Worm (Caenorhabditis elegans): ENCODE results near the gene C34F6.9.

The C34F6.9 gene

DNA sequence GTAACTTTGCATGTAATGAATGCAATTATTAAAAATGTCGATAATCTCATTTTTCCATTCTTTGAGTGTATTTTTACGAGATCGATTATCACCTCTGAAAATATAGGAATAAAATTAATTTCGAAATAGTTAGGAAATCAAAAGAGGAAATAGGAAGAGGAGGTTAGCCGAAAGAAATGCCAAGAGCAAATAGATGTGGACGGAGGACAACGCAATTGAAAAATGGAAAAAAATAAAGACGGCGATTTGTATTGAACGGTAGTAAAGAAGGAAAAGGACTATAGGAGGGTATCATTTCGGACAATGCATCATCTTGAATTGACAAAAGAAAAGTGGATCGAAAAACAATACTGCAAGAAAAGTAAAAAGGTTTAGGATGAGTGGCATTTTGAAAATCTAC is 32.9 kb downstream of the C34F6.9 start, which contains the start of gene F13D2.1:
F13D2.1 (minus strand) TSS at position 101 of the 400 bp plus-strand sequence.
- no peak for TF ChIP-seq ama-1 (optimal IDR thresholded peaks at IDR 0.05)
- TF ChIP-seq ceh-9 (tag; optimal IDR thresholded peaks at IDR 0.05): no peak
- TF ChIP-seq mml-1 (tag; optimal IDR thresholded peaks at IDR 0.05): no peak
- TF ChIP-seq ZK546.5 (tag; optimal IDR thresholded peaks at IDR 0.05): no peak
- TF ChIP-seq nhr-11 (tag; optimal IDR thresholded peaks at IDR 0.05): no peak
- TF ChIP-seq unc-39 (tag; optimal IDR thresholded peaks at IDR 0.05): no peak
- no peak for TF ChIP-seq eor-1 (tag; optimal IDR thresholded peaks at IDR 0.05)
- TF ChIP-seq snpc-4 (tag; optimal IDR thresholded peaks at IDR 0.05): no peak
- no peak for TF ChIP-seq tbx-2 (tag; optimal IDR thresholded peaks at IDR 0.05)
- TF ChIP-seq nhr-43 (tag; optimal IDR thresholded peaks at IDR 0.05; ENCODE audit: poor library complexity, severe bottlenecking): no peak
- no peak for TF ChIP-seq fkh-10 (GFP tag; optimal IDR thresholded peaks at IDR 0.05)
- no peak for TF ChIP-seq nhr-23 (tag; optimal IDR thresholded peaks at IDR 0.05)
- no peak for TF ChIP-seq lin-39 (tag; optimal IDR thresholded peaks at IDR 0.05)
- no peak for TF ChIP-seq daf-12 (tag; optimal IDR thresholded peaks at IDR 0.05)
- TF ChIP-seq nfya-1 (tag; optimal IDR thresholded peaks at IDR 0.05; ENCODE audit: insufficient read depth): no peak
- no peak for TF ChIP-seq pha-4 (tag; optimal IDR thresholded peaks at IDR 0.05)
- TF ChIP-seq elt-3 (tag; optimal IDR thresholded peaks at IDR 0.05): no peak
- no peak for TF ChIP-seq lsy-12 (tag; optimal IDR thresholded peaks at IDR 0.05)

ce11 chrX:11185498-11185897 is 36.9 kb downstream of the C34F6.9 start, which contains the start of gene gnrr-7:
Gene gnrr-7, plus strand, starts transcription at chrX:11185798.
- TF ChIP-seq R02D3.7 (tag; optimal IDR thresholded peaks at IDR 0.05) (no peak), elt-1 (tag; optimal IDR thresholded peaks at IDR 0.05) (no peak), nhr-25 (tag; optimal IDR thresholded peaks at IDR 0.05) (no peak), nhr-28 (tag; optimal IDR thresholded peaks at IDR 0.05) (no peak), eor-1 (tag; optimal IDR thresholded peaks at IDR 0.05) (no peak), skn-1 (tag; optimal IDR thresholded peaks at IDR 0.05) (no peak), zag-1 (tag; optimal IDR thresholded peaks at IDR 0.05) (no peak), lin-39 (tag; optimal IDR thresholded peaks at IDR 0.05) (no peak)

DNA sequence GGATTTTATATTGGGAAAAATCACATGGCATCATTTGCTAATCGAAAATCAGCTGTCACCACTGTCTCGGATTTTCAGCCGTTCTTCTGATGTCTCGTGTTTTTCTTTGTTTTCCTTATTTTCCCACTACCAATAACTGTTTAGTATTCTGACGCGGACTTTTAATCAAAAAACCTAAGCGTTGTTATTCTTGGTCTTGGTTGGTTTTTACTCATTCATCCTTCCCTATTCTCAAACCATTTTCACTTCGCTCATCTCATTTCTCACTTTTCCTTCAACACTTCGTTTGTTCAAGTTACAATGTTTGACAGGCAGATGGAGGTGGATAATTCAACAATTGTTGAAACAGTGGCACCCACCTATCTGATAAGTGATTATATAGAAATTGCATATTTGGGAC is 43.8 kb downstream of the C34F6.9 start, which contains the start of gene gnrr-6:
gnrr-6 (plus strand) TSS at position 301 of the 400 bp plus-strand sequence.
- TF ChIP-seq nhr-43 (tag; optimal IDR thresholded peaks at IDR 0.05; ENCODE audit: poor library complexity, severe bottlenecking): no peak
- TF ChIP-seq unc-39 (tag; optimal IDR thresholded peaks at IDR 0.05): no peak
- TF ChIP-seq sea-2 (GFP tag; optimal IDR thresholded peaks at IDR 0.05): no peak
- no peak for TF ChIP-seq aly-2 (tag; optimal IDR thresholded peaks at IDR 0.05)
- no peak for TF ChIP-seq ama-1 (optimal IDR thresholded peaks at IDR 0.05)
- no peak for TF ChIP-seq nfya-1 (tag; optimal IDR thresholded peaks at IDR 0.05; ENCODE audit: insufficient read depth)
- TF ChIP-seq ceh-16 (tag; optimal IDR thresholded peaks at IDR 0.05): no peak
- no peak for TF ChIP-seq elt-2 (tag; optimal IDR thresholded peaks at IDR 0.05)
- TF ChIP-seq nhr-23 (tag; optimal IDR thresholded peaks at IDR 0.05): no peak
- TF ChIP-seq tbx-2 (tag; optimal IDR thresholded peaks at IDR 0.05): no peak
- no peak for TF ChIP-seq ceh-82 (tag; optimal IDR thresholded peaks at IDR 0.05)
- TF ChIP-seq zag-1 (tag; optimal IDR thresholded peaks at IDR 0.05): no peak
- TF ChIP-seq nhr-76 (tag; optimal IDR thresholded peaks at IDR 0.05): no peak
- no peak for TF ChIP-seq nhr-67 (tag; optimal IDR thresholded peaks at IDR 0.05)
- TF ChIP-seq nhr-12 (tag; optimal IDR thresholded peaks at IDR 0.05): no peak
- TF ChIP-seq nhr-237 (tag; optimal IDR thresholded peaks at IDR 0.05): no peak
- no peak for TF ChIP-seq R02D3.7 (tag; optimal IDR thresholded peaks at IDR 0.05)
- no peak for TF ChIP-seq pha-4 (tag; optimal IDR thresholded peaks at IDR 0.05)

All from whole organism, L3 larva.